Worm (Caenorhabditis elegans): ENCODE measurements around the gene csc-1.

The csc-1 gene

ce11 chrII:13609655-13610054, 12.9 kb downstream of the csc-1 start, which contains the start of gene gst-20:
TSS of gene gst-20 (minus strand) at chrII:13609824.
- TF ChIP-seq cebp-1 (GFP tag; IDR thresholded peaks at IDR 0.05) (no peak), cebp-1 (tag; optimal IDR thresholded peaks at IDR 0.05) (peak; percentile 29), rec-8 (tag; optimal IDR thresholded peaks at IDR 0.05) (no peak), nhr-80 (tag; optimal IDR thresholded peaks at IDR 0.05) (peak; percentile 71), him-1 (tag; optimal IDR thresholded peaks at IDR 0.05) (no peak), attf-5 (GFP tag; optimal IDR thresholded peaks at IDR 0.05) (peak; percentile 8), let-607 (tag; optimal IDR thresholded peaks at IDR 0.05) (peak in 1 of 2 experiments; percentile 15), dox-1 (GFP tag; IDR thresholded peaks at IDR 0.05) (0 out of 2 replicates have a peak, but pooled peaks have one; percentile 34), tbp1 (GFP tag; optimal IDR thresholded peaks at IDR 0.05) (peak; percentile 50), lin-40 (tag; optimal IDR thresholded peaks at IDR 0.05) (peak; percentile 20)

- no peak for TF ChIP-seq tbx-9 (tag; optimal IDR thresholded peaks at IDR 0.05; ENCODE audit: borderline replicate concordance)
- TF ChIP-seq hmg-1.2 (GFP tag; IDR thresholded peaks at IDR 0.05): no peak
- no peak for TF ChIP-seq T07F8.4 (tag; optimal IDR thresholded peaks at IDR 0.05)
- no peak for TF ChIP-seq hlh-26 (GFP tag; conservative IDR thresholded peaks at IDR 0.05)
- no peak for TF ChIP-seq ceh-91 (GFP tag; IDR thresholded peaks at IDR 0.05)
- TF ChIP-seq pha-4 (tag; optimal IDR thresholded peaks at IDR 0.05): no peak
These were observed 14.4 kb downstream of the csc-1 start, which contains the start of gene gst-24 for ce11 chrII:13611186-13611585. TSS of gene gst-24 (minus strand) at chrII:13611366.

- no peak for TF ChIP-seq nhr-90 (tag; optimal IDR thresholded peaks at IDR 0.05)
- no peak for TF ChIP-seq mcd-1 (GFP tag; IDR thresholded peaks at IDR 0.05)
- TF ChIP-seq ceh-79 (tag; optimal IDR thresholded peaks at IDR 0.05): no peak
- TF ChIP-seq F39B2.1 (GFP tag; IDR thresholded peaks at IDR 0.05): no peak
- TF ChIP-seq lin-40 (tag; optimal IDR thresholded peaks at IDR 0.05): no peak
- no peak for TF ChIP-seq madf-8 (GFP tag; conservative IDR thresholded peaks at IDR 0.05)
- TF ChIP-seq egl-18 (GFP tag; IDR thresholded peaks at IDR 0.05): no peak
- no peak for TF ChIP-seq pha-4 (tag; optimal IDR thresholded peaks at IDR 0.05)
- TF ChIP-seq F33H1.4 (GFP tag; IDR thresholded peaks at IDR 0.05): no peak
These were observed 16.3 kb downstream of the csc-1 start, which contains the start of gene gst-15 for ce11 chrII:13613096-13613495. TSS of gene gst-15 (minus strand) at chrII:13613196.

ce11 chrII:13614516-13614915, 17.8 kb downstream of the csc-1 start:
- no peak for TF ChIP-seq mxl-1 (tag; optimal IDR thresholded peaks at IDR 0.05)
- TF ChIP-seq sea-2 (GFP tag; IDR thresholded peaks at IDR 0.05): no peak
- no peak for TF ChIP-seq ceh-40 (GFP tag; IDR thresholded peaks at IDR 0.05)
- TF ChIP-seq egrh-3 (GFP tag; IDR thresholded peaks at IDR 0.05): 0 out of 2 replicates have a peak, but pooled peaks have one; percentile 33
- no peak for TF ChIP-seq B0019.2 (GFP tag; conservative IDR thresholded peaks at IDR 0.05)

- TF ChIP-seq C06A6.2 (GFP tag; conservative IDR thresholded peaks at IDR 0.05) (no peak), nhr-80 (tag; optimal IDR thresholded peaks at IDR 0.05) (no peak), sdz-38 (tag; optimal IDR thresholded peaks at IDR 0.05) (no peak), ceh-58 (GFP tag; IDR thresholded peaks at IDR 0.05) (no peak), ztf-6 (GFP tag; IDR thresholded peaks at IDR 0.05) (no peak), lin-40 (tag; optimal IDR thresholded peaks at IDR 0.05) (no peak)
These were observed 19.2 kb downstream of the csc-1 start, which contains the start of gene gst-14 for ce11 chrII:13616000-13616399. TSS of gene gst-14 (minus strand) at chrII:13616100.
